Fruit fly (Drosophila melanogaster): ENCODE results near the gene CG1812.

Gene CG1812

DNA sequence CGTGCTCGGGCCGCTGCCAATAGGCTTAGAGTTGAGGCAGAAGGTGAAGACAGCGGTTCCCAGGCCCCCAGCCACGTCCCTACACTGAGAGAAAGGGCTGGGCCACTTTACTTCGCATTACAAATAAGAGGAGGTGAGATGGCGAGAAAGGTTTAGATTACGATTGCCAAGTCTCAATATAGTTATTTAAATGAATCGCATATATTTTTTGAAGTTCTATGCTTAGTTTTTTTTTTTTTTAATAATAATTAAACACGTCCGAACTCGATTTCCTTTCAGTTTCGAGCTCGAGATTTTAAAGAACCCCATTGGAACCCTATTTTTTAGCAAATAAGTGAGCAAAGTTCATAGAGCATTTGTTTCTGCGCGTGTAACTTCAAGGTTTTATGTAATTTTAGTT is 3.6 kb upstream of the CG1812 start (continued):
- TF ChIP-seq lab (GFP tag; optimal IDR thresholded peaks at IDR 0.05) (peak; percentile 68), phol (tag; optimal IDR thresholded peaks at IDR 0.05) (peak; percentile 63), Dad (GFP tag; optimal IDR thresholded peaks at IDR 0.05) (peak; percentile 8), ken (GFP tag; IDR thresholded peaks at IDR 0.05) (no peak), chn (GFP tag; optimal IDR thresholded peaks at IDR 0.05) (peak; percentile 3), Doc2 (GFP tag; IDR thresholded peaks at IDR 0.05) (no peak), Ssrp (tag; optimal IDR thresholded peaks at IDR 0.05) (peak; percentile 49), NFAT (GFP tag; IDR thresholded peaks at IDR 0.05) (no peak), eve (GFP tag; optimal IDR thresholded peaks at IDR 0.05) (peak in 1 of 2 experiments; percentile 59), CG3065 (GFP tag; optimal IDR thresholded peaks at IDR 0.05) (no peak), slbo (GFP tag; IDR thresholded peaks at IDR 0.05) (peak; percentile 55), CG15479 (GFP tag; optimal IDR thresholded peaks at IDR 0.05) (no peak), CG11398 (GFP tag; optimal IDR thresholded peaks at IDR 0.05) (no peak), HmgD (GFP tag; optimal IDR thresholded peaks at IDR 0.05) (no peak), shn (GFP tag; optimal IDR thresholded peaks at IDR 0.05) (peak; percentile 9), salm (tag; optimal IDR thresholded peaks at IDR 0.05) (no peak), Dfd (GFP tag; optimal IDR thresholded peaks at IDR 0.05) (no peak), crc (GFP tag; optimal IDR thresholded peaks at IDR 0.05) (no peak), CG3407 (GFP tag; optimal IDR thresholded peaks at IDR 0.05) (peak; percentile 9), CG7556 (GFP tag; optimal IDR thresholded peaks at IDR 0.05) (peak; percentile 59), Ada2b (GFP tag; IDR thresholded peaks at IDR 0.05) (no peak), CG6683 (GFP tag; optimal IDR thresholded peaks at IDR 0.05) (no peak), pho (GFP tag; optimal IDR thresholded peaks at IDR 0.05) (no peak), BtbVII (GFP tag; optimal IDR thresholded peaks at IDR 0.05) (peak; percentile 10), sqz (GFP tag; optimal IDR thresholded peaks at IDR 0.05) (no peak), trem (tag; optimal IDR thresholded peaks at IDR 0.05) (no peak), CG18476 (GFP tag; optimal IDR thresholded peaks at IDR 0.05) (peak; percentile 19), gem (tag; optimal IDR thresholded peaks at IDR 0.05) (peak; percentile 68), B-H1 (GFP tag; IDR thresholded peaks at IDR 0.05) (no peak; the same call in 2 of the 3 replicates), B-H2 (GFP tag; optimal IDR thresholded peaks at IDR 0.05) (no peak), maf-S (GFP tag; optimal IDR thresholded peaks at IDR 0.05) (no peak), CG12942 (GFP tag; optimal IDR thresholded peaks at IDR 0.05) (peak; percentile 30), Dbx (GFP tag; IDR thresholded peaks at IDR 0.05) (no peak), Kr (GFP tag; optimal IDR thresholded peaks at IDR 0.05) (no peak), p53 (GFP tag; optimal IDR thresholded peaks at IDR 0.05) (no peak), fu2 (GFP tag; optimal IDR thresholded peaks at IDR 0.05) (no peak), CG17612 (GFP tag; IDR thresholded peaks at IDR 0.05) (no peak), CG12155 (GFP tag; optimal IDR thresholded peaks at IDR 0.05) (peak; percentile 18), Lpt (GFP tag; optimal IDR thresholded peaks at IDR 0.05) (no peak), bigmax (GFP tag; optimal IDR thresholded peaks at IDR 0.05) (no peak), CG17328 (GFP tag; IDR thresholded peaks at IDR 0.05) (peak; percentile 36; the same call in 1 of the 2 replicates), NC2β (GFP tag; optimal IDR thresholded peaks at IDR 0.05) (peak; percentile 30), CG15011 (GFP tag; optimal IDR thresholded peaks at IDR 0.05) (no peak), hbn (GFP tag; IDR thresholded peaks at IDR 0.05; ENCODE audit: partially characterized antibody) (no peak), CG7786 (GFP tag; optimal IDR thresholded peaks at IDR 0.05) (no peak), lov (optimal IDR thresholded peaks at IDR 0.05) (no peak), lov (GFP tag; IDR thresholded peaks at IDR 0.05) (no peak), kah (GFP tag; optimal IDR thresholded peaks at IDR 0.05) (no peak), Ravus (GFP tag; IDR thresholded peaks at IDR 0.05) (no peak), HmgZ (tag; optimal IDR thresholded peaks at IDR 0.05) (no peak), HLHmδ (GFP tag; optimal IDR thresholded peaks at IDR 0.05) (no peak), Antp (GFP tag; optimal IDR thresholded peaks at IDR 0.05) (no peak), CG30431 (GFP tag; optimal IDR thresholded peaks at IDR 0.05) (peak; percentile 36)
